Worm (Caenorhabditis elegans) whole organism, L4/young adult: ENCODE measurements around the gene F36G9.13.

Experiments
- W03F9.2 ChIP-seq: fragments of 150-350 bp; optimal IDR thresholded peaks from 2 replicates; lab custom pipeline; 2014; ENCODE audit warnings: missing biosample characterization, missing genetic modification characterization
- him-1 ChIP-seq: sonication (generic microtip); optimal IDR thresholded peaks from 2 replicates; lab custom pipeline; 2016; ENCODE audit warnings: missing genotype, missing genetic modification reagents, missing genetic modification characterization, missing compliant biosample characterization

DNA sequence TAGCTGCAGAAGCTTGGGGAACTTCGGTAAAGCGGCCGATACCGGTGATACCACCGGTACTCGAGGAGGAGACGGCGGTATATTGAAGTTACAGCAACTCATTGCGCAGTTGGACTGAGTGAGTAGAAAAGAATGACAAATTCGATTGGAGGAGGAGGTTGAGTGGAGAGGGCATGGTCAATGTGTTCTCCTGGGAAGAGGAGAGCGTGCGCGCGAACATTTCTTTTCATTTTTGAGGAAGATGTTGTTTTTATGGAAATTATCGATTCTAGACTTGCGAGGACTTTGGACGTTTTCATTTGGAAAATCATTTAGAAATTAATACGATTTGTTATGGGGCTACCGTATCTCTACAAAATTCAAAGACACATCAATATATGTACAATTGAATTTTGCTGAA lies 46.1 kb downstream of the F36G9.13 start:
- TF ChIP-seq W03F9.2 (tag; lab: Kevin White, UChicago) (no peak), him-1 (no peak)
